Worm (Caenorhabditis elegans) whole organism, L1 larva: Measurements from ENCODE around the gene ogr-2.

Experiments used
- ceh-82 ChIP-seq, 3 experiments: fragments of 150-350 bp in 1 of 3; sonication (generic microtip) in 2 of 3; optimal IDR thresholded peaks; 2 replicates each; lab custom pipeline; 2014 to 2017; ENCODE audit warnings: missing biosample characterization in 3 of 3, missing genetic modification characterization in 3 of 3
- ceh-90 ChIP-seq: sonication (generic microtip); optimal IDR thresholded peaks from 2 replicates; lab custom pipeline; 2016; ENCODE audit warnings: missing genetic modification characterization, missing compliant biosample characterization
- fkh-10 ChIP-seq: sonication (generic microtip); optimal IDR thresholded peaks from 2 replicates; lab custom pipeline; 2017; ENCODE audit warnings: missing biosample characterization, missing genetic modification reagents, missing genetic modification characterization
- isw-1 ChIP-seq: fragments of 200-800 bp; sonication (Bioruptor generic); IDR thresholded peaks from 2 replicates; pipeline ENCODE4 v1.3.6; 2022; ENCODE audit warnings: missing genetic modification characterization, missing compliant biosample characterization
- jun-1 ChIP-seq: fragments of 150-350 bp; optimal IDR thresholded peaks from 2 replicates; lab custom pipeline; 2014; ENCODE audit warnings: missing biosample characterization, missing genetic modification reagents, missing genetic modification characterization
- nhr-76 ChIP-seq: sonication (generic microtip); optimal IDR thresholded peaks from 2 replicates; lab custom pipeline; 2017; ENCODE audit warnings: missing biosample characterization, missing genetic modification characterization
- zag-1 ChIP-seq: fragments of 150-350 bp; optimal IDR thresholded peaks from 2 replicates; lab custom pipeline; 2014; ENCODE audit warnings: missing biosample characterization, missing genetic modification characterization
- ztf-11 ChIP-seq, 2 experiments: sonication (generic microtip); optimal IDR thresholded peaks; 2 replicates each; lab custom pipeline; 2016 to 2017; ENCODE audit warnings: missing genetic modification characterization in 2 of 2, missing biosample characterization in 1 of 2, missing compliant biosample characterization in 1 of 2
- ztf-4 ChIP-seq: fragments of 150-350 bp; optimal IDR thresholded peaks from 2 replicates; lab custom pipeline; 2014; ENCODE audit warnings: missing biosample characterization, missing genetic modification characterization

DNA sequence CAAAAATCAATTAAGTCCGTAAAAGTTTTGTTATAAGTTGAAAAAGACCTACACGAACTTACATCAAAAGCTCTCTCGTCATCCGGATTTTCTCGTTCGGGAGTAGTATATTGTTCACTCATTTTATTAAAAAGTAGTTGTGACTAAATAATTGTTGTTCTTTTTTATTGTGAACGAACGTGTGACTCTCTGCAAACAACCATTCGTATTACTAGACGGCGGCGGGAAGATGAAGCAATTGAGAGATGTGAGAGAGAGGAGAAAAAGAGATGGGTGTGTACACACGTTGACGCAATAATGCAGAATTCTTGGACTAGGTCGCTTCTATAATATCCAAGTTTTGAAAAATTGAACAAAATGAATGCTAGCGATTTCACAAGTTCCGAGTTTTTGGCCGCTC, 4.0 kb downstream of the ogr-2 start, which contains the start of the genes F52H3.11 and bath-38:
- TF ChIP-seq fkh-10 (GFP tag; lab: Kevin White, UChicago) (no peak), ceh-82 (tag; optimal IDR thresholded peaks at IDR 0.05; lab: Kevin White, UChicago) (peak in 1 of 3 experiments; percentile 25), zag-1 (tag; lab: Kevin White, UChicago) (no peak), nhr-76 (tag; lab: Kevin White, UChicago) (no peak), ceh-90 (tag; lab: Kevin White, UChicago) (no peak), jun-1 (tag; lab: Kevin White, UChicago) (no peak), ztf-4 (tag; lab: Kevin White, UChicago) (peak; percentile 30), ztf-11 (tag; optimal IDR thresholded peaks at IDR 0.05; lab: Kevin White, UChicago) (no peak), isw-1 (GFP tag; lab: Robert Waterston, UW) (no peak)
